Worm (Caenorhabditis elegans): ENCODE data around the gene C49F5.3.

ce11 chrX:11983576-11984061 is at the start of gene C49F5.3:
- TF ChIP-seq ceh-83 (GFP tag; optimal IDR thresholded peaks at IDR 0.05) (no peak), pha-4 (tag; optimal IDR thresholded peaks at IDR 0.05) (no peak), hlh-1 (tag; optimal IDR thresholded peaks at IDR 0.05) (no peak), lin-13 (tag; optimal IDR thresholded peaks at IDR 0.05) (no peak), unc-62 (GFP tag; optimal IDR thresholded peaks at IDR 0.05) (no peak), cnd-1 (tag; optimal IDR thresholded peaks at IDR 0.05) (no peak), ham-2 (GFP tag; optimal IDR thresholded peaks at IDR 0.05) (no peak), lsy-2 (tag; optimal IDR thresholded peaks at IDR 0.05) (no peak), nhr-76 (tag; optimal IDR thresholded peaks at IDR 0.05) (no peak), ztf-11 (tag; optimal IDR thresholded peaks at IDR 0.05) (no peak), flh-1 (GFP tag; optimal IDR thresholded peaks at IDR 0.05) (no peak), unc-39 (tag; optimal IDR thresholded peaks at IDR 0.05) (no peak)

Data from whole organism, mixed stage, embryonic.